Worm (Caenorhabditis elegans) whole organism, early embryonic: ENCODE data around the gene cpb-2.

Source experiments
- B0310.2 ChIP-seq: sonication (generic microtip); optimal IDR thresholded peaks from 2 replicates; lab custom pipeline; 2016; ENCODE audit warnings: mild to moderate bottlenecking, missing genetic modification characterization, missing compliant biosample characterization
- F13C5.2 ChIP-seq: sonication (generic microtip); optimal IDR thresholded peaks from 2 replicates; lab custom pipeline; 2017; ENCODE audit warnings: mild to moderate bottlenecking, missing genetic modification characterization, inconsistent platforms, missing compliant biosample characterization
- aly-1 ChIP-seq: sonication (generic microtip); optimal IDR thresholded peaks from 2 replicates; lab custom pipeline; 2016; ENCODE audit warnings: missing genetic modification characterization, missing compliant biosample characterization
- ama-1 ChIP-seq: fragments of 150-350 bp; optimal IDR thresholded peaks from 2 replicates; lab custom pipeline; 2014
- ceh-13 ChIP-seq: fragments of 200-800 bp; sonication (Bioruptor generic); optimal IDR thresholded peaks from 2 replicates; lab custom pipeline; 2018; ENCODE audit warnings: mild to moderate bottlenecking, missing genetic modification characterization, missing compliant biosample characterization
- ceh-36 ChIP-seq: sonication (generic microtip); optimal IDR thresholded peaks from 2 replicates; lab custom pipeline; 2016; ENCODE audit warnings: missing genetic modification characterization, inconsistent platforms, missing compliant biosample characterization
- ets-7 ChIP-seq: sonication (generic microtip); optimal IDR thresholded peaks from 2 replicates; lab custom pipeline; 2016; ENCODE audit warnings: missing genotype, missing genetic modification characterization, missing compliant biosample characterization
- flt-1 ChIP-seq: fragments of 200-800 bp; sonication (Bioruptor generic); IDR thresholded peaks from 2 replicates; pipeline ENCODE4 v1.3.6; 2022; ENCODE audit warnings: missing genetic modification characterization, missing compliant biosample characterization
- hmbx-1 ChIP-seq: sonication (generic microtip); optimal IDR thresholded peaks from 2 replicates; lab custom pipeline; 2016; ENCODE audit warnings: mild to moderate bottlenecking, missing genetic modification characterization, missing compliant biosample characterization
- hmg-4 ChIP-seq: fragments of 200-800 bp; sonication (Bioruptor generic); optimal IDR thresholded peaks from 2 replicates; lab custom pipeline; 2018; ENCODE audit warnings: mild to moderate bottlenecking, missing genetic modification characterization, missing compliant biosample characterization
- hnd-1 ChIP-seq: sonication (generic microtip); optimal IDR thresholded peaks from 2 replicates; lab custom pipeline; 2016; ENCODE audit warnings: missing genetic modification characterization, missing compliant biosample characterization
- pes-1 ChIP-seq: fragments of 200-800 bp; sonication (Bioruptor generic); IDR thresholded peaks from 2 replicates; pipeline ENCODE4 v1.3.6; 2022; ENCODE audit warnings: missing genetic modification reagents, missing genetic modification characterization, missing compliant biosample characterization
- scrt-1 ChIP-seq: fragments of 200-800 bp; sonication (Bioruptor generic); IDR thresholded peaks from 2 replicates; pipeline ENCODE4 v1.3.6; 2022; ENCODE audit warnings: missing genetic modification characterization, missing compliant biosample characterization
- sea-1 ChIP-seq: fragments of 200-800 bp; sonication (Bioruptor generic); conservative IDR thresholded peaks from 2 replicates; pipeline ENCODE4 v1.3.6; 2022; ENCODE audit warnings: missing genetic modification characterization, missing compliant biosample characterization
- tbx-11 ChIP-seq: fragments of 200-800 bp; sonication (Bioruptor generic); IDR thresholded peaks from 2 replicates; pipeline ENCODE4 v1.3.6; 2022; ENCODE audit warnings: missing genetic modification characterization, missing compliant biosample characterization
- tbx-37 ChIP-seq: fragments of 200-800 bp; sonication (Bioruptor generic); conservative IDR thresholded peaks from 2 replicates; pipeline ENCODE4 v1.3.6; 2022; ENCODE audit warnings: missing genetic modification reagents, missing genetic modification characterization, missing compliant biosample characterization
- tra-4 ChIP-seq: sonication (generic microtip); optimal IDR thresholded peaks from 2 replicates; lab custom pipeline; 2017; ENCODE audit warnings: missing genetic modification characterization, missing compliant biosample characterization

The cpb-2 gene

DNA sequence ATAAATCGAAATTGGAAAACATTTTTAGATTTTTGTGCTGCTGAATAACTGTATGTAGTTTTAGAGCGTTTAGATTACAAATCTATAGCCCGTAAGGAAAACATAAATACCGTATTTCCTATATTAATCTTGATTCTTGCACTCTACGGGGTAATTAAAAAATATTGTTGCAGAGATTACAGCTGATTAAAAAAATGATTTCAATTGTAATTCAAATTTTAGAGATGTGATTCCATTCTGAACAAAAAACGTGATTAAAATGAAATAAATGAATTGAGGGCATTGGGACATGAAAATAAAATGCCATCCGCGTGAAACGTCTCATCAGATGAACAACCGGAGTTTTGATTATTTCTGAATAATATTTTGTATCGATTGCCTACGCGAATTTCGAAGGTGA, at the start of gene cpb-2:
TSS of gene cpb-2 (plus strand) at position 301 of the 400 bp plus-strand sequence.
- TF ChIP-seq pes-1 (GFP tag; lab: Robert Waterston, UW): no peak
- TF ChIP-seq scrt-1 (GFP tag; lab: Robert Waterston, UW): no peak
- TF ChIP-seq hmg-4 (GFP tag; lab: Kevin White, UChicago): no peak
- TF ChIP-seq B0310.2 (tag; lab: Kevin White, UChicago): no peak
- TF ChIP-seq ceh-36 (tag; lab: Kevin White, UChicago): no peak
- no peak for TF ChIP-seq flt-1 (GFP tag; lab: Robert Waterston, UW)
- TF ChIP-seq ceh-13 (GFP tag; lab: Kevin White, UChicago): no peak
- TF ChIP-seq hnd-1 (tag; lab: Kevin White, UChicago): no peak
- no peak for TF ChIP-seq ets-7 (tag; lab: Kevin White, UChicago)
- no peak for TF ChIP-seq hmbx-1 (tag; lab: Kevin White, UChicago)
- no peak for TF ChIP-seq sea-1
- TF ChIP-seq F13C5.2 (tag; lab: Kevin White, UChicago): no peak
- no peak for TF ChIP-seq tbx-11 (GFP tag; lab: Robert Waterston, UW)

DNA sequence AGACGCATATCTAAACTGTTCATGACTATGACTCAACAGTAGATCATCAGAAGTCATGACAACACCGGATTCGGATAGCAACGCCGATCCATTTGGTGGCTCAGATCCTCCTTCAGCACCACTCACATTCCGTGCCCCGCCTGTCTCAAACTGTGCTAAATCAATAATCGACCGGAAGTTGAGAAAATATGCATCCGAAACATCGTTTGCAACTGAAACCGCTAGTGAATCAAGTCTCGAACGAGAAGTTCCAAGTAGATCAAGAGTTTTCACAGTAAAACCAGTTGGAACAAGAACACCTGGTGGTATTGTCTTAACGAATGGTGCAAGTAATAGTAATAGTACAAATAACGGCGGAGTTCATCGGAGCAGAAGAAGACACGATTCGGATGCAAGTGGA, 45.5 kb upstream of the cpb-2 start:
- TF ChIP-seq aly-1 (tag; lab: Kevin White, UChicago) (no peak), hmg-4 (GFP tag; lab: Kevin White, UChicago) (no peak), hmbx-1 (tag; lab: Kevin White, UChicago) (no peak)

DNA sequence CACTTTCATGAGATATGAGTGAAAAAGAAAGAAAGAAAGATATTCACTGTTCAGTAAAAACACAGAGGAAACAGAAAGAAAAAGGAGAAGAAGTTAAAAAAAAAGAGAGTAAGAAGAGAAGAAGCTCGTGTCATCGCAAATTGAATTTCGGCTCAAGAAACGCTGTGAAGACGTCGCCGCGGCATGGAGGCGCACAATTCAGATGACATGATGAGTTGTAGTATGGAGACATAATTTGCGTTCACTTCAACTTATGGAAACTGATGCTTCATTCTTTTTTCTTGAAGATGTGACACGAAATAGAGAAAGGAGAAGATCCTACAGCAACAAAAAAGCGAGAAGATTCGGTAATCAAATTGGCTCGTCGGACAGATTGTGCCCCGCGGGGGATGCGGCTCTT, 44.2 kb upstream of the cpb-2 start:
- TF ChIP-seq F13C5.2 (tag; lab: Kevin White, UChicago) (no peak), sea-1 (no peak), aly-1 (tag; lab: Kevin White, UChicago) (no peak), ceh-36 (tag; lab: Kevin White, UChicago) (no peak), ets-7 (tag; lab: Kevin White, UChicago) (no peak), flt-1 (GFP tag; lab: Robert Waterston, UW) (no peak), hnd-1 (tag; lab: Kevin White, UChicago) (no peak), tbx-11 (GFP tag; lab: Robert Waterston, UW) (no peak), hmg-4 (GFP tag; lab: Kevin White, UChicago) (no peak), pes-1 (GFP tag; lab: Robert Waterston, UW) (no peak), B0310.2 (tag; lab: Kevin White, UChicago) (no peak), scrt-1 (GFP tag; lab: Robert Waterston, UW) (no peak)

DNA sequence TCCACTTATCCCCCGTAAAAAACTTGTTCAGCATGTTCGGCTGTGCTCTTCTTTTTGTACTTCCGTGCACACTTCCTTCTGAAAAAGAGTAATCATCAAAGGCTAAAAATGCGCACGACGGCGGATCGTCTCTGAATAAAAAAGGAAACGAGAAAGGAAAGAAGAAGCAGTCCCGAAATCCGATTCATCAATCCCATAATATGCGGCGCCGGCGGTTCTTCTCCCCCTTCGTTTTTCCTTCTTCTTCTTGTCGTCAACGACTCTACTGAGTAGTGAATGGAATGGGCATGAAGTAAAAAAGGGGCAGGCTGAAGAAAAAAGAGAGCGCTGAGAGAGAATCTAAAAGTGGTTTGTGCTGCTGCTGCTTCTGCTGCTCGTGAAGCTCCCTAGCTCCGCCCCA, 43.1 kb upstream of the cpb-2 start:
- TF ChIP-seq flt-1 (GFP tag; lab: Robert Waterston, UW): no peak
- TF ChIP-seq scrt-1 (GFP tag; lab: Robert Waterston, UW): no peak
- no peak for TF ChIP-seq pes-1 (GFP tag; lab: Robert Waterston, UW)
- TF ChIP-seq hmg-4 (GFP tag; lab: Kevin White, UChicago): no peak
- TF ChIP-seq sea-1: no peak
- no peak for TF ChIP-seq ama-1 (lab: Kevin White, UChicago)
- no peak for TF ChIP-seq aly-1 (tag; lab: Kevin White, UChicago)
- no peak for TF ChIP-seq ceh-13 (GFP tag; lab: Kevin White, UChicago)
- no peak for TF ChIP-seq ets-7 (tag; lab: Kevin White, UChicago)
- no peak for TF ChIP-seq F13C5.2 (tag; lab: Kevin White, UChicago)
- TF ChIP-seq ceh-36 (tag; lab: Kevin White, UChicago): no peak
- no peak for TF ChIP-seq tra-4 (tag; lab: Kevin White, UChicago)
- TF ChIP-seq hnd-1 (tag; lab: Kevin White, UChicago): no peak
- no peak for TF ChIP-seq tbx-11 (GFP tag; lab: Robert Waterston, UW)

DNA sequence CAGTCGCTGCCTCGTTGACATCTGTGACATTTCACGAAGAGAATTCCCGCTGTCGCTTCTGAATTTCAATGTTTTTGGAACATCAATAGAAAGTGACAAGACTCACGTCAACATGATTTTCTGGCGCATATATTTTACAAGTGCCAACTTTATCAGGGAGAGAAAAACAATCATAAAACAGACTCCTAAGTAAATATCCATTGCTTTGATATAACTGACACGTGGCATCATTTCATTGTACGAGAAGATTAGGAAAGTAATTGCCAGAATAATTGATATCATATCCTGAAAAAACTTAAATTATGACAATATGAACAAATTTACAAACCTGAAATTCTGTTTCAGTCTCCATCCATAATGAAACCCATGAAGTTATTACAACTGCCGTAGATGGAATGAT, 34.5 kb upstream of the cpb-2 start:
- TF ChIP-seq ceh-36 (tag; lab: Kevin White, UChicago) (no peak), tbx-37 (GFP tag; lab: Robert Waterston, UW) (no peak), aly-1 (tag; lab: Kevin White, UChicago) (no peak), F13C5.2 (tag; lab: Kevin White, UChicago) (no peak), ceh-13 (GFP tag; lab: Kevin White, UChicago) (no peak), B0310.2 (tag; lab: Kevin White, UChicago) (no peak)

DNA sequence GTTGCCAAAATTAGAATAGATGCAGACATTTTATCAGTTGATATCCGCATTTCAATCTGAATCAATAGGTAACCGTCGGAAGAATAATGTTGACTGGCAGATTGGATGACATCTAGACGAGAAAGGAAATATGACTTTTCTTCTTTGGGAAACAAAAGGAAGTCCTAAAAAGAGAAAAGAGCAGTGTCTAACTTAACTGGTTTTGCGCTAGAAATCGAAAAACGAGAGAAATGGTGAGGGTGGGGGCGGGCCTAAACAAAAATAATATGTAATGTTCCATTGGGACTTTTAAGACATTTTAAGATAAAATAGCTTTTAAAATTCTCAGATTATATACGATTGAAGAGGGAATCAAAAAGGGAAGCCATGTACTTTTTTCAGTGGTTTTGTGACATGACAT, 31.6 kb upstream of the cpb-2 start, which contains the start of gene exp-1:
TSS of gene exp-1 (minus strand) at position 101 of the 400 bp plus-strand sequence.
- no peak for TF ChIP-seq tbx-11 (GFP tag; lab: Robert Waterston, UW)
- TF ChIP-seq ama-1 (lab: Kevin White, UChicago): no peak
- no peak for TF ChIP-seq aly-1 (tag; lab: Kevin White, UChicago)
- TF ChIP-seq tra-4 (tag; lab: Kevin White, UChicago): no peak
- TF ChIP-seq tbx-37 (GFP tag; lab: Robert Waterston, UW): no peak
- no peak for TF ChIP-seq ets-7 (tag; lab: Kevin White, UChicago)
- TF ChIP-seq pes-1 (GFP tag; lab: Robert Waterston, UW): no peak
- no peak for TF ChIP-seq scrt-1 (GFP tag; lab: Robert Waterston, UW)
- TF ChIP-seq F13C5.2 (tag; lab: Kevin White, UChicago): no peak

ce11 chrII:6165152-6165551, 27.4 kb upstream of the cpb-2 start:
- TF ChIP-seq ama-1 (lab: Kevin White, UChicago) (no peak), flt-1 (GFP tag; lab: Robert Waterston, UW) (no peak), pes-1 (GFP tag; lab: Robert Waterston, UW) (no peak), B0310.2 (tag; lab: Kevin White, UChicago) (no peak), hnd-1 (tag; lab: Kevin White, UChicago) (no peak), ceh-36 (tag; lab: Kevin White, UChicago) (no peak)

- TF ChIP-seq tra-4 (tag; lab: Kevin White, UChicago) (no peak), tbx-11 (GFP tag; lab: Robert Waterston, UW) (no peak), hnd-1 (tag; lab: Kevin White, UChicago) (no peak), flt-1 (GFP tag; lab: Robert Waterston, UW) (no peak), ama-1 (lab: Kevin White, UChicago) (no peak), scrt-1 (GFP tag; lab: Robert Waterston, UW) (no peak), ceh-36 (tag; lab: Kevin White, UChicago) (no peak), ets-7 (tag; lab: Kevin White, UChicago) (no peak), hmbx-1 (tag; lab: Kevin White, UChicago) (no peak), pes-1 (GFP tag; lab: Robert Waterston, UW) (no peak), hmg-4 (GFP tag; lab: Kevin White, UChicago) (no peak), ceh-13 (GFP tag; lab: Kevin White, UChicago) (no peak), B0310.2 (tag; lab: Kevin White, UChicago) (no peak), F13C5.2 (tag; lab: Kevin White, UChicago) (no peak)
Measured at ce11 chrII:6168714-6169113, 23.9 kb upstream of the cpb-2 start.
